Worm (Caenorhabditis elegans) whole organism, L2 larva: ENCODE data around the gene Y53G8AM.6.

Experiments used
- R02D3.7 ChIP-seq: fragments of 150-350 bp; optimal IDR thresholded peaks from 2 replicates; lab custom pipeline; 2014; ENCODE audit warnings: missing biosample characterization, missing genetic modification characterization
- Y55F3AM.14 ChIP-seq: fragments of 200-800 bp; sonication (Bioruptor generic); optimal IDR thresholded peaks from 2 replicates; lab custom pipeline; 2018; ENCODE audit warnings: mild to moderate bottlenecking, missing genetic modification characterization, missing compliant biosample characterization
- lin-13 ChIP-seq: fragments of 150-350 bp; optimal IDR thresholded peaks from 2 replicates; lab custom pipeline; 2014; ENCODE audit warnings: missing biosample characterization, missing genetic modification reagents, missing genetic modification characterization
- nhr-12 ChIP-seq: fragments of 150-350 bp; optimal IDR thresholded peaks from 2 replicates; lab custom pipeline; 2014; ENCODE audit warnings: missing biosample characterization, missing genetic modification characterization
- nhr-237 ChIP-seq: fragments of 150-350 bp; optimal IDR thresholded peaks from 2 replicates; lab custom pipeline; 2014; ENCODE audit warnings: missing biosample characterization, missing genetic modification characterization
- nhr-77 ChIP-seq: fragments of 150-350 bp; optimal IDR thresholded peaks from 2 replicates; lab custom pipeline; 2014; ENCODE audit warnings: missing biosample characterization, missing genetic modification characterization
- sma-3 ChIP-seq: sonication (generic microtip); optimal IDR thresholded peaks from 2 replicates; lab custom pipeline; 2016; ENCODE audit warnings: missing genetic modification reagents, missing genetic modification characterization, missing compliant biosample characterization
- snpc-4 ChIP-seq: fragments of 150-350 bp; optimal IDR thresholded peaks from 2 replicates; lab custom pipeline; 2014; ENCODE audit warnings: missing biosample characterization, missing genetic modification characterization
- unc-55 ChIP-seq: fragments of 150-350 bp; sonication (generic microtip); optimal IDR thresholded peaks from 3 replicates; lab custom pipeline; 2014; ENCODE audit warnings: missing biosample characterization, missing genetic modification reagents, missing genetic modification characterization
- ztf-4 ChIP-seq: fragments of 150-350 bp; optimal IDR thresholded peaks from 2 replicates; lab custom pipeline; 2014; ENCODE audit warnings: missing biosample characterization, missing genetic modification characterization

- TF ChIP-seq sma-3 (no peak), nhr-77 (tag; lab: Kevin White, UChicago) (no peak), R02D3.7 (tag; lab: Kevin White, UChicago) (no peak), nhr-237 (tag; lab: Kevin White, UChicago) (no peak), snpc-4 (tag; lab: Kevin White, UChicago) (no peak), Y55F3AM.14 (no peak), nhr-12 (no peak), lin-13 (GFP tag; lab: Kevin White, UChicago) (no peak), ztf-4 (tag; lab: Kevin White, UChicago) (no peak), unc-55 (GFP tag; lab: Kevin White, UChicago) (no peak)
Measured at ce11 chrIII:3307379-3307778, 47.8 kb upstream of the Y53G8AM.6 start.
